Fruit fly (Drosophila melanogaster) whole organism, embryonic: ENCODE results near the gene Gmap.
A peak's percentile ranks its signal among the peaks of the same experiment; 100 is the strongest.

Experiments used
- Aef1 ChIP-seq: fragments of 200-800 bp; sonication (Bioruptor generic); IDR thresholded peaks from 3 replicates; pipeline ENCODE4 v1.3.6; 2022; ENCODE audit warnings: missing biosample characterization, missing genetic modification characterization
- C15 ChIP-seq: fragments of 200-800 bp; sonication (Bioruptor generic); IDR thresholded peaks from 3 replicates; pipeline ENCODE4 v1.3.6; 2022; ENCODE audit warnings: missing biosample characterization, missing genetic modification characterization
- CG12104 ChIP-seq: fragments of 200-800 bp; sonication (Bioruptor generic); optimal IDR thresholded peaks from 3 replicates; lab custom pipeline; 2016; ENCODE audit warnings: missing biosample characterization, missing genetic modification characterization
- CG13296 ChIP-seq: fragments of 200-800 bp; sonication (Bioruptor generic); optimal IDR thresholded peaks from 3 replicates; lab custom pipeline; 2018; ENCODE audit warnings: missing biosample characterization, mild to moderate bottlenecking, missing genetic modification characterization
- CG13424 ChIP-seq: fragments of 200-800 bp; sonication (Bioruptor generic); optimal IDR thresholded peaks from 2 replicates; lab custom pipeline; 2019; ENCODE audit warnings: missing biosample characterization, mild to moderate bottlenecking, missing genetic modification characterization, moderate library complexity
- CG14441 ChIP-seq: fragments of 200-800 bp; sonication (Bioruptor generic); IDR thresholded peaks from 2 replicates; pipeline ENCODE4 v1.3.6; 2022; ENCODE audit warnings: missing biosample characterization, missing genetic modification characterization
- CG2678 ChIP-seq: fragments of 200-800 bp; sonication (Bioruptor generic); optimal IDR thresholded peaks from 3 replicates; lab custom pipeline; 2019; ENCODE audit warnings: missing biosample characterization, mild to moderate bottlenecking, missing genetic modification characterization, moderate library complexity
- CG30431 ChIP-seq: fragments of 200-800 bp; sonication (Bioruptor generic); optimal IDR thresholded peaks from 2 replicates; lab custom pipeline; 2017; ENCODE audit warnings: missing biosample characterization, missing genetic modification characterization
- CG3726 ChIP-seq: fragments of 200-800 bp; sonication (Bioruptor generic); IDR thresholded peaks from 3 replicates; pipeline ENCODE4, ENCODE4 v1.3.6; 2022; ENCODE audit warnings: missing biosample characterization, missing genetic modification characterization
- CG6272 ChIP-seq: fragments of 200-800 bp; sonication (Bioruptor generic); IDR thresholded peaks from 2 replicates; pipeline ENCODE4 v1.3.6; 2022; ENCODE audit warnings: missing biosample characterization, missing genetic modification characterization
- CG7786 ChIP-seq: fragments of 200-800 bp; sonication (Bioruptor generic); optimal IDR thresholded peaks from 2 replicates; lab custom pipeline; 2016; ENCODE audit warnings: missing biosample characterization, missing genetic modification characterization
- CG7963 ChIP-seq: fragments of 200-800 bp; sonication (Bioruptor generic); IDR thresholded peaks from 3 replicates; pipeline ENCODE4 v1.3.6; 2022; ENCODE audit warnings: missing biosample characterization, missing genetic modification characterization; ENCODE audit not compliant: partially characterized antibody
- CG8290 ChIP-seq, 3 experiments: fragments of 200-800 bp; sonication (Bioruptor generic); optimal IDR thresholded peaks; 2 replicates each; lab custom pipeline; 2016 to 2019; ENCODE audit warnings: missing biosample characterization in 3 of 3, missing genetic modification characterization in 3 of 3, mild to moderate bottlenecking in 2 of 3, moderate library complexity in 1 of 3
- Deaf1 ChIP-seq: fragments of 200-800 bp; optimal IDR thresholded peaks from 3 replicates; lab custom pipeline; 2019; ENCODE audit warnings: missing biosample characterization, mild to moderate bottlenecking, missing genetic modification characterization, moderate library complexity
- Dip3 ChIP-seq: fragments of 200-800 bp; sonication (Bioruptor generic); optimal IDR thresholded peaks from 3 replicates; lab custom pipeline; 2016; ENCODE audit warnings: missing biosample characterization, missing genetic modification characterization
- Dp ChIP-seq: fragments of 200-800 bp; sonication (Bioruptor generic); optimal IDR thresholded peaks from 2 replicates; lab custom pipeline; 2018; ENCODE audit warnings: missing biosample characterization, mild to moderate bottlenecking, missing genetic modification characterization, moderate library complexity
- Ets65A ChIP-seq: fragments of 200-800 bp; sonication (Bioruptor generic); peaks from one replicate; lab custom pipeline; 2016; ENCODE audit warnings: missing biosample characterization, missing genetic modification characterization
- Fer3 ChIP-seq: fragments of 200-800 bp; sonication (Bioruptor generic); optimal IDR thresholded peaks from 2 replicates; lab custom pipeline; 2018; ENCODE audit warnings: missing biosample characterization, mild to moderate bottlenecking, missing genetic modification characterization, moderate library complexity
- GATAe ChIP-seq: fragments of 200-800 bp; sonication (Bioruptor generic); conservative IDR thresholded peaks from 2 replicates; pipeline ENCODE4 v1.3.6; 2022; ENCODE audit warnings: missing biosample characterization, missing genetic modification characterization
- Hr3 ChIP-seq: fragments of 200-800 bp; sonication (Bioruptor generic); optimal IDR thresholded peaks from 3 replicates; lab custom pipeline; 2016; ENCODE audit warnings: missing biosample characterization, missing genetic modification characterization
- Hr51 ChIP-seq, 2 experiments: fragments of 200-800 bp; sonication (Bioruptor generic); optimal IDR thresholded peaks; 2 replicates in 1 of 2; 3 replicates in 1 of 2; lab custom pipeline; 2016 to 2018; ENCODE audit warnings: missing biosample characterization in 2 of 2, missing genetic modification characterization in 2 of 2, mild to moderate bottlenecking in 1 of 2, moderate library complexity in 1 of 2
- Lpt ChIP-seq: fragments of >200 bp; optimal IDR thresholded peaks from 2 replicates; lab custom pipeline; 2018; ENCODE audit warnings: missing biosample characterization, missing genetic modification characterization
- Mes4 ChIP-seq: fragments of 200-800 bp; sonication (Bioruptor generic); optimal IDR thresholded peaks from 2 replicates; lab custom pipeline; 2016; ENCODE audit warnings: missing biosample characterization, missing genetic modification characterization
- NFAT ChIP-seq: fragments of 200-800 bp; sonication (Bioruptor generic); IDR thresholded peaks from 2 replicates; pipeline ENCODE4 v1.3.6; 2022; ENCODE audit warnings: missing biosample characterization, missing genetic modification characterization
- NfI ChIP-seq: fragments of 200-800 bp; sonication (Bioruptor generic); optimal IDR thresholded peaks from 3 replicates; lab custom pipeline; 2018; ENCODE audit warnings: missing biosample characterization, mild to moderate bottlenecking, missing genetic modification characterization, moderate library complexity
- Trl ChIP-seq, 3 experiments: fragments of >200 bp in 2 of 3; fragments of 200-800 bp in 1 of 3; sonication (Bioruptor generic) in 1 of 3; optimal IDR thresholded peaks; 2 replicates in 1 of 3; 3 replicates in 2 of 3; lab custom pipeline; 2016 to 2017; ENCODE audit warnings: missing biosample characterization in 1 of 3, missing genetic modification characterization in 1 of 3
- Vsx1 ChIP-seq: fragments of 200-800 bp; sonication (Bioruptor generic); optimal IDR thresholded peaks from 2 replicates; lab custom pipeline; 2017; ENCODE audit warnings: missing biosample characterization, mild to moderate bottlenecking, missing genetic modification characterization, missing genetic modification reagents
- bigmax ChIP-seq: fragments of 200-800 bp; sonication (Bioruptor generic); optimal IDR thresholded peaks from 2 replicates; lab custom pipeline; 2018; ENCODE audit warnings: missing biosample characterization, mild to moderate bottlenecking, missing genetic modification characterization
- cg ChIP-seq: fragments of 200-800 bp; sonication (Bioruptor generic); optimal IDR thresholded peaks from 3 replicates; lab custom pipeline; 2019; ENCODE audit warnings: missing biosample characterization, mild to moderate bottlenecking, missing genetic modification characterization, moderate library complexity
- crol ChIP-seq: fragments of 200-800 bp; sonication (Bioruptor generic); IDR thresholded peaks from 2 replicates; pipeline ENCODE4 v1.3.6; 2022; ENCODE audit warnings: missing biosample characterization, missing genetic modification characterization
- ems ChIP-seq: fragments of 200-800 bp; sonication (Bioruptor generic); optimal IDR thresholded peaks from 3 replicates; lab custom pipeline; 2016; ENCODE audit warnings: missing biosample characterization, missing genetic modification characterization
- eve ChIP-seq, 2 experiments: fragments of >200 bp; optimal IDR thresholded peaks; 2 replicates each; lab custom pipeline; 2017; ENCODE audit warnings: missing biosample characterization in 2 of 2, missing genetic modification characterization in 2 of 2
- grau ChIP-seq: fragments of 200-800 bp; optimal IDR thresholded peaks from 3 replicates; lab custom pipeline; 2019; ENCODE audit warnings: missing biosample characterization, mild to moderate bottlenecking, missing genetic modification characterization, moderate library complexity
- hbn ChIP-seq: fragments of 200-800 bp; sonication (Bioruptor generic); IDR thresholded peaks from 2 replicates; pipeline ENCODE4 v1.3.6; 2022; ENCODE audit warnings: missing biosample characterization, missing genetic modification characterization; ENCODE audit not compliant: partially characterized antibody
- hkb ChIP-seq, 2 experiments: fragments of 200-800 bp in 1 of 2; fragments of >200 bp in 1 of 2; sonication (Bioruptor generic) in 1 of 2; IDR thresholded peaks in 1 of 2; optimal IDR thresholded peaks in 1 of 2; 2 replicates each; pipeline versions ENCODE4 v1.3.6 to Lab custom; 2017 to 2022; ENCODE audit warnings: missing biosample characterization in 1 of 2, missing genetic modification characterization in 1 of 2
- hth ChIP-seq: fragments of >200 bp; optimal IDR thresholded peaks from 2 replicates; lab custom pipeline; 2017; ENCODE audit warnings: inconsistent platforms
- lab ChIP-seq: fragments of 200-800 bp; sonication (Bioruptor generic); optimal IDR thresholded peaks from 3 replicates; lab custom pipeline; 2017; ENCODE audit warnings: missing biosample characterization, missing genetic modification characterization, mild to moderate bottlenecking, moderate library complexity, missing genetic modification reagents
- lilli ChIP-seq: fragments of 200-800 bp; sonication (Bioruptor generic); optimal IDR thresholded peaks from 3 replicates; lab custom pipeline; 2016; ENCODE audit warnings: missing biosample characterization, missing genetic modification characterization
- lov ChIP-seq, 2 experiments: fragments of 200-800 bp in 1 of 2; fragments of >200 bp in 1 of 2; sonication (Bioruptor generic) in 1 of 2; IDR thresholded peaks in 1 of 2; optimal IDR thresholded peaks in 1 of 2; 2 replicates in 1 of 2; 3 replicates in 1 of 2; pipeline versions ENCODE4 v1.3.6 to Lab custom; 2017 to 2022; ENCODE audit warnings: missing biosample characterization in 1 of 2, missing genetic modification characterization in 1 of 2
- ranshi ChIP-seq: fragments of 200-800 bp; sonication (Bioruptor generic); IDR thresholded peaks from 2 replicates; pipeline ENCODE4 v1.3.6; 2022; ENCODE audit warnings: missing biosample characterization, missing genetic modification characterization
- sug ChIP-seq: fragments of 200-800 bp; optimal IDR thresholded peaks from 2 replicates; lab custom pipeline; 2019; ENCODE audit warnings: missing biosample characterization, mild to moderate bottlenecking, missing genetic modification characterization, moderate library complexity
- usp ChIP-seq: fragments of >200 bp; optimal IDR thresholded peaks from 2 replicates; lab custom pipeline; 2017; ENCODE audit warnings: missing biosample characterization, missing genetic modification characterization
- yki ChIP-seq: fragments of >200 bp; optimal IDR thresholded peaks from 3 replicates; lab custom pipeline; 2018
- zf30C ChIP-seq: fragments of 200-800 bp; sonication (Bioruptor generic); optimal IDR thresholded peaks from 3 replicates; lab custom pipeline; 2018; ENCODE audit warnings: missing biosample characterization, mild to moderate bottlenecking, missing genetic modification characterization
- zfh1 ChIP-seq: fragments of 200-800 bp; sonication (Bioruptor generic); IDR thresholded peaks from 3 replicates; pipeline ENCODE4 v1.3.6; 2022; ENCODE audit warnings: missing biosample characterization, missing genetic modification characterization

Gene Gmap

DNA sequence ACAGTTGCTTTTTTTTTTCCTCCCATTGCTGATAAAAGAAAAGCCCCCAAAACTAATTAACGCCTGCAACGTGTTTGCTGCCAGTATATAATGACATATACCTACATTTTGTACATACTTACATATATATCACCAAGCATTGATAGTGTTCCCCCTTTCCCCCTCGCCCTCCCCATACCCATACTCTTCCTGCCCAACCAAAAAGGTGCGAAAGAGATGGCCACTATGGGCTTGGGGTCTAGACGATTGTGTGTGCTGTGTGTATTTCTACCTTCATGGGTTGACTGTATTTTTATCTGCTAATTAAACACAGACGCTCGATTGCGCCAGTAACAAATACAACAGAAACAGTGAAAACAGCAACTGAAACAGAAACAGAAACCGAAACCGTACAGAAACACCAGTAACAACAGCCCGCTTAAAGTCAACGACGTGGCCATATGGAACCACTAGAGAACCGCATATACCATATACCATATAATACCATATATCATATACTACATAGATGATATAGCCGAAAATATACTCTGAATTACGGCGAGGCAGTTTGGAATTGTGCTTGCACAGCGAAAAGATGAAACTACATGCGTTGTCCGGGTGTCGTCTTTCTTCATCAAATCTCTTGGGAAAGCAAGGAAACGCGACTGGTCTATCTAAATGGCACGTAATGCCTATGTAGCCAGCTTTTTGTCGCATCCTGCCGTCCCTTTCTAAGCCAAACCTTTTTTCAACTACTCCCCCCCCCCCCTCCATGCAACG is 10.1 kb downstream of the Gmap start (continued):
- TF ChIP-seq CG30431 (GFP tag; lab: Kevin White, UChicago): no peak
- TF ChIP-seq Dip3 (GFP tag; lab: Kevin White, UChicago): no peak
- TF ChIP-seq Hr51 (GFP tag; optimal IDR thresholded peaks at IDR 0.05; lab: Kevin White, UChicago): no peak
- peak; percentile 0 for TF ChIP-seq CG2678 (tag; lab: Kevin White, UChicago)
- no peak for TF ChIP-seq Hr3
- no peak for TF ChIP-seq Mes4 (GFP tag; lab: Kevin White, UChicago)
- no peak for TF ChIP-seq NFAT (GFP tag; lab: Robert Waterston, UW)
- TF ChIP-seq Lpt: no peak
- TF ChIP-seq Ets65A (GFP tag; lab: Kevin White, UChicago): no peak
- no peak for TF ChIP-seq bigmax (GFP tag; lab: Kevin White, UChicago)
- no peak for TF ChIP-seq CG3726 (GFP tag; lab: Robert Waterston, UW)
- peak; percentile 44 for TF ChIP-seq sug
- no peak for TF ChIP-seq ranshi (GFP tag; lab: Robert Waterston, UW)
- TF ChIP-seq CG7786 (GFP tag; lab: Kevin White, UChicago): no peak
- TF ChIP-seq GATAe: peak; percentile 55; the same call in 1 of the 2 replicates
- peak; percentile 12 for TF ChIP-seq grau (tag; lab: Kevin White, UChicago)
- no peak for TF ChIP-seq CG13296 (GFP tag; lab: Kevin White, UChicago)
- TF ChIP-seq eve (GFP tag; optimal IDR thresholded peaks at IDR 0.05; lab: Kevin White, UChicago): no peak
- peak; percentile 29 for TF ChIP-seq cg (GFP tag; lab: Kevin White, UChicago)
- no peak for TF ChIP-seq hth (lab: Kevin White, UChicago)
- no peak for TF ChIP-seq CG14441 (GFP tag; lab: Robert Waterston, UW)
- TF ChIP-seq Aef1 (GFP tag; lab: Robert Waterston, UW): no peak
- TF ChIP-seq CG8290 (GFP tag; optimal IDR thresholded peaks at IDR 0.05; lab: Kevin White, UChicago): no peak
- peak in 1 of 2 experiments; percentile 15 for TF ChIP-seq CG8290 (tag; optimal IDR thresholded peaks at IDR 0.05; lab: Kevin White, UChicago)
- TF ChIP-seq hkb (optimal IDR thresholded peaks at IDR 0.05; lab: Kevin White, UChicago): no peak
- TF ChIP-seq hkb (GFP tag; IDR thresholded peaks at IDR 0.05; lab: Robert Waterston, UW): no peak
- no peak for TF ChIP-seq NfI (GFP tag; lab: Kevin White, UChicago)
- no peak for TF ChIP-seq lilli (GFP tag; lab: Kevin White, UChicago)
- TF ChIP-seq hbn: no peak
- no peak for TF ChIP-seq zf30C
- peak; percentile 31 for TF ChIP-seq lab (GFP tag; lab: Kevin White, UChicago)
- TF ChIP-seq Dp (GFP tag; lab: Kevin White, UChicago): no peak
- no peak for TF ChIP-seq CG12104
- TF ChIP-seq Fer3 (tag; lab: Kevin White, UChicago): no peak
- TF ChIP-seq ems (GFP tag; lab: Kevin White, UChicago): no peak
- no peak for TF ChIP-seq CG7963 (GFP tag; lab: Robert Waterston, UW)
- TF ChIP-seq C15 (GFP tag; lab: Robert Waterston, UW): no peak
- TF ChIP-seq lov (optimal IDR thresholded peaks at IDR 0.05; lab: Kevin White, UChicago): no peak
- no peak for TF ChIP-seq lov (GFP tag; IDR thresholded peaks at IDR 0.05; lab: Robert Waterston, UW)
- TF ChIP-seq Deaf1 (tag; lab: Kevin White, UChicago): no peak
- no peak for TF ChIP-seq zfh1 (GFP tag; lab: Robert Waterston, UW)
- TF ChIP-seq crol (GFP tag; lab: Robert Waterston, UW): peak; percentile 87
- no peak for TF ChIP-seq CG6272 (GFP tag; lab: Robert Waterston, UW)
- TF ChIP-seq CG13424 (tag; lab: Kevin White, UChicago): no peak
- peak; percentile 70 for TF ChIP-seq Vsx1 (GFP tag; lab: Kevin White, UChicago)
- TF ChIP-seq Trl (optimal IDR thresholded peaks at IDR 0.05; lab: Kevin White, UChicago): no peak
- no peak for TF ChIP-seq Trl (GFP tag; optimal IDR thresholded peaks at IDR 0.05; lab: Kevin White, UChicago)
- TF ChIP-seq yki (lab: Kevin White, UChicago): no peak
- TF ChIP-seq usp (GFP tag; lab: Kevin White, UChicago): no peak
